Worm (Caenorhabditis elegans) whole organism, L1 larva: ENCODE data around the gene R53.8.

Experiments
- C04F5.9 ChIP-seq: sonication (generic microtip); optimal IDR thresholded peaks from 2 replicates; lab custom pipeline; 2016; ENCODE audit warnings: missing genetic modification characterization, missing compliant biosample characterization
- Y116A8C.19 ChIP-seq: sonication (generic microtip); optimal IDR thresholded peaks from 2 replicates; lab custom pipeline; 2016; ENCODE audit warnings: missing compliant biosample characterization, missing genetic modification characterization, borderline replicate concordance
- ama-1 ChIP-seq: fragments of 150-350 bp; optimal IDR thresholded peaks from 2 replicates; lab custom pipeline; 2014
- ceh-63 ChIP-seq: fragments of 200-800 bp; sonication (Bioruptor generic); optimal IDR thresholded peaks from 2 replicates; lab custom pipeline; 2018; ENCODE audit warnings: mild to moderate bottlenecking, missing genetic modification characterization, missing compliant biosample characterization
- ceh-82 ChIP-seq, 3 experiments: fragments of 150-350 bp in 1 of 3; sonication (generic microtip) in 2 of 3; optimal IDR thresholded peaks; 2 replicates each; lab custom pipeline; 2014 to 2017; ENCODE audit warnings: missing biosample characterization in 3 of 3, missing genetic modification characterization in 3 of 3
- ceh-88 ChIP-seq: fragments of 200-800 bp; sonication (Bioruptor generic); IDR thresholded peaks from 2 replicates; pipeline ENCODE4 v1.3.6; 2022; ENCODE audit warnings: missing genetic modification characterization, missing compliant biosample characterization
- ceh-90 ChIP-seq: sonication (generic microtip); optimal IDR thresholded peaks from 2 replicates; lab custom pipeline; 2016; ENCODE audit warnings: missing genetic modification characterization, missing compliant biosample characterization
- ces-1 ChIP-seq: fragments of 150-350 bp; optimal IDR thresholded peaks from 2 replicates; lab custom pipeline; 2014; ENCODE audit warnings: missing biosample characterization, missing genetic modification reagents, missing genetic modification characterization
- dsc-1 ChIP-seq: sonication (generic microtip); optimal IDR thresholded peaks from 2 replicates; lab custom pipeline; 2016; ENCODE audit warnings: mild to moderate bottlenecking, missing genetic modification characterization, missing compliant biosample characterization
- efl-3 ChIP-seq: fragments of 200-800 bp; sonication (Bioruptor generic); optimal IDR thresholded peaks from 2 replicates; lab custom pipeline; 2018; ENCODE audit warnings: mild to moderate bottlenecking, missing genetic modification characterization, missing compliant biosample characterization
- elt-3 ChIP-seq, 6 experiments: fragments of 150-350 bp in 1 of 6; sonication (generic microtip); optimal IDR thresholded peaks; 2 replicates each; lab custom pipeline; 2017 to 2018; ENCODE audit warnings: missing biosample characterization in 6 of 6, missing genetic modification characterization in 6 of 6, inconsistent platforms in 1 of 6
- ets-5 ChIP-seq: fragments of 200-800 bp; sonication (Bioruptor generic); IDR thresholded peaks from 2 replicates; pipeline ENCODE4 v1.3.6; 2022; ENCODE audit warnings: missing genetic modification characterization, missing compliant biosample characterization
- fkh-4 ChIP-seq: sonication (generic microtip); optimal IDR thresholded peaks from 2 replicates; lab custom pipeline; 2016; ENCODE audit warnings: missing compliant biosample characterization, missing genetic modification characterization, borderline replicate concordance
- fkh-8 ChIP-seq: sonication (generic microtip); optimal IDR thresholded peaks from 2 replicates; lab custom pipeline; 2016; ENCODE audit warnings: mild to moderate bottlenecking, missing genetic modification characterization, missing compliant biosample characterization
- hlh-17 ChIP-seq: fragments of 200-800 bp; sonication (Bioruptor generic); optimal IDR thresholded peaks from 2 replicates; lab custom pipeline; 2018; ENCODE audit warnings: missing genetic modification characterization, mild to moderate bottlenecking, missing compliant biosample characterization, moderate library complexity, borderline replicate concordance
- hlh-4 ChIP-seq: sonication (generic microtip); optimal IDR thresholded peaks from 2 replicates; lab custom pipeline; 2016; ENCODE audit warnings: mild to moderate bottlenecking, missing genetic modification characterization, missing compliant biosample characterization
- lin-13 ChIP-seq: fragments of 150-350 bp; optimal IDR thresholded peaks from 2 replicates; lab custom pipeline; 2014; ENCODE audit warnings: missing biosample characterization, missing genetic modification reagents, missing genetic modification characterization
- lin-14 ChIP-seq: fragments of 200-800 bp; sonication (Bioruptor generic); optimal IDR thresholded peaks from 2 replicates; lab custom pipeline; 2018; ENCODE audit warnings: mild to moderate bottlenecking, missing genetic modification characterization, moderate library complexity, missing compliant biosample characterization
- lin-35 ChIP-seq, 2 experiments: fragments of 150-350 bp; optimal IDR thresholded peaks; 2 replicates each; lab custom pipeline; 2014; ENCODE audit warnings: missing biosample characterization in 2 of 2, missing genetic modification characterization in 2 of 2, missing genetic modification reagents in 2 of 2
- lin-39 ChIP-seq: fragments of 150-350 bp; optimal IDR thresholded peaks from 2 replicates; lab custom pipeline; 2014; ENCODE audit warnings: missing biosample characterization, missing genetic modification reagents, missing genetic modification characterization
- lir-3 ChIP-seq: sonication (generic microtip); optimal IDR thresholded peaks from 2 replicates; lab custom pipeline; 2016; ENCODE audit warnings: mild to moderate bottlenecking, missing genetic modification characterization, moderate library complexity, missing compliant biosample characterization; ENCODE audit not compliant: poor library complexity
- mef-2 ChIP-seq: fragments of 150-350 bp; optimal IDR thresholded peaks from 2 replicates; lab custom pipeline; 2014; ENCODE audit warnings: missing biosample characterization, missing genetic modification characterization
- nhr-11 ChIP-seq: fragments of 150-350 bp; optimal IDR thresholded peaks from 2 replicates; lab custom pipeline; 2014; ENCODE audit warnings: missing biosample characterization, missing genetic modification characterization
- nhr-12 ChIP-seq: sonication (generic microtip); optimal IDR thresholded peaks from 2 replicates; lab custom pipeline; 2017; ENCODE audit warnings: missing biosample characterization, missing genetic modification characterization
- nhr-19 ChIP-seq: fragments of 200-800 bp; sonication (Bioruptor generic); conservative IDR thresholded peaks from 2 replicates; pipeline ENCODE4 v1.3.6; 2022; ENCODE audit warnings: missing genetic modification characterization, missing compliant biosample characterization
- nhr-20 ChIP-seq: sonication (generic microtip); optimal IDR thresholded peaks from 2 replicates; lab custom pipeline; 2016; ENCODE audit warnings: mild to moderate bottlenecking, missing genetic modification characterization, missing compliant biosample characterization
- nhr-237 ChIP-seq: fragments of 150-350 bp; optimal IDR thresholded peaks from 2 replicates; lab custom pipeline; 2014; ENCODE audit warnings: missing biosample characterization, missing genetic modification characterization
- nhr-71 ChIP-seq: sonication (generic microtip); optimal IDR thresholded peaks from 2 replicates; lab custom pipeline; 2016; ENCODE audit warnings: mild to moderate bottlenecking, missing genetic modification characterization, moderate library complexity, missing compliant biosample characterization
- nhr-76 ChIP-seq: sonication (generic microtip); optimal IDR thresholded peaks from 2 replicates; lab custom pipeline; 2017; ENCODE audit warnings: missing biosample characterization, missing genetic modification characterization
- nhr-90 ChIP-seq: sonication (generic microtip); optimal IDR thresholded peaks from 2 replicates; lab custom pipeline; 2016; ENCODE audit warnings: mild to moderate bottlenecking, missing genetic modification characterization, missing compliant biosample characterization; ENCODE audit not compliant: poor library complexity
- rnt-1 ChIP-seq: sonication (generic microtip); optimal IDR thresholded peaks from 2 replicates; lab custom pipeline; 2016; ENCODE audit warnings: mild to moderate bottlenecking, missing genetic modification characterization, moderate library complexity, missing compliant biosample characterization
- snpc-4 ChIP-seq: fragments of 150-350 bp; optimal IDR thresholded peaks from 2 replicates; lab custom pipeline; 2014; ENCODE audit warnings: missing biosample characterization, missing genetic modification characterization
- snu-23 ChIP-seq: sonication (generic microtip); optimal IDR thresholded peaks from 2 replicates; lab custom pipeline; 2016; ENCODE audit warnings: missing genetic modification characterization, missing compliant biosample characterization
- sptf-1 ChIP-seq: fragments of 150-350 bp; optimal IDR thresholded peaks from 2 replicates; lab custom pipeline; 2014; ENCODE audit warnings: missing biosample characterization, missing genetic modification characterization
- sup-37 ChIP-seq: fragments of 200-800 bp; sonication (Bioruptor generic); optimal IDR thresholded peaks from 2 replicates; lab custom pipeline; 2018; ENCODE audit warnings: mild to moderate bottlenecking, missing genetic modification characterization, missing compliant biosample characterization
- swsn-7 ChIP-seq: sonication (generic microtip); optimal IDR thresholded peaks from 2 replicates; lab custom pipeline; 2016; ENCODE audit warnings: missing genetic modification characterization, missing compliant biosample characterization
- unc-130 ChIP-seq: fragments of 150-350 bp; optimal IDR thresholded peaks from 2 replicates; lab custom pipeline; 2017; ENCODE audit warnings: missing biosample characterization, missing genetic modification characterization, inconsistent platforms
- xbp-1 ChIP-seq: sonication (generic microtip); optimal IDR thresholded peaks from 2 replicates; lab custom pipeline; 2016; ENCODE audit warnings: missing genetic modification characterization, missing compliant biosample characterization
- zag-1 ChIP-seq: fragments of 150-350 bp; optimal IDR thresholded peaks from 2 replicates; lab custom pipeline; 2014; ENCODE audit warnings: missing biosample characterization, missing genetic modification characterization
- zip-4 ChIP-seq: fragments of 200-800 bp; sonication (Bioruptor generic); optimal IDR thresholded peaks from 2 replicates; lab custom pipeline; 2018; ENCODE audit warnings: mild to moderate bottlenecking, missing genetic modification characterization, moderate library complexity, missing compliant biosample characterization
- ztf-11 ChIP-seq, 2 experiments: sonication (generic microtip); optimal IDR thresholded peaks; 2 replicates each; lab custom pipeline; 2016 to 2017; ENCODE audit warnings: missing genetic modification characterization in 2 of 2, missing biosample characterization in 1 of 2, missing compliant biosample characterization in 1 of 2
- ztf-4 ChIP-seq: fragments of 150-350 bp; optimal IDR thresholded peaks from 2 replicates; lab custom pipeline; 2014; ENCODE audit warnings: missing biosample characterization, missing genetic modification characterization

The R53.8 gene

ce11 chrII:9943837-9944236, 32.7 kb upstream of the R53.8 start, which contains the start of gene flad-1:
Gene flad-1 (plus strand): TSS chrII:9944137.
- TF ChIP-seq unc-130 (no peak), Y116A8C.19 (no peak), nhr-90 (tag; lab: Kevin White, UChicago) (no peak), C04F5.9 (no peak), ceh-82 (tag; optimal IDR thresholded peaks at IDR 0.05; lab: Kevin White, UChicago) (no peak), fkh-4 (tag; lab: Kevin White, UChicago) (no peak), swsn-7 (no peak), ama-1 (lab: Kevin White, UChicago) (no peak), ceh-90 (tag; lab: Kevin White, UChicago) (no peak), nhr-11 (tag; lab: Kevin White, UChicago) (no peak), lin-14 (GFP tag; lab: Kevin White, UChicago) (no peak), efl-3 (GFP tag; lab: Kevin White, UChicago) (no peak), nhr-19 (GFP tag; lab: Robert Waterston, UW) (no peak), ceh-88 (GFP tag; lab: Robert Waterston, UW) (no peak), nhr-12 (tag; lab: Kevin White, UChicago) (no peak), xbp-1 (tag; lab: Kevin White, UChicago) (no peak), sptf-1 (tag; lab: Kevin White, UChicago) (no peak), lir-3 (no peak), dsc-1 (no peak)

ce11 chrII:9948662-9949061, 27.8 kb upstream of the R53.8 start:
- TF ChIP-seq C04F5.9 = no peak
- no peak for TF ChIP-seq zip-4 (GFP tag; lab: Kevin White, UChicago)
- no peak for TF ChIP-seq xbp-1 (tag; lab: Kevin White, UChicago)
- no peak for TF ChIP-seq lin-39 (tag; lab: Kevin White, UChicago)
- no peak for TF ChIP-seq hlh-17 (GFP tag; lab: Kevin White, UChicago)
- TF ChIP-seq nhr-71 (tag; lab: Kevin White, UChicago) = no peak
- TF ChIP-seq unc-130 = no peak
- no peak for TF ChIP-seq mef-2 (tag; lab: Kevin White, UChicago)
- TF ChIP-seq zag-1 (tag; lab: Kevin White, UChicago) = no peak
- TF ChIP-seq sptf-1 (tag; lab: Kevin White, UChicago) = no peak
- no peak for TF ChIP-seq rnt-1
- TF ChIP-seq ztf-11 (tag; optimal IDR thresholded peaks at IDR 0.05; lab: Kevin White, UChicago) = no peak
- no peak for TF ChIP-seq elt-3 (tag; optimal IDR thresholded peaks at IDR 0.05; lab: Kevin White, UChicago)
- TF ChIP-seq ces-1 = no peak
- no peak for TF ChIP-seq ama-1 (lab: Kevin White, UChicago)
- TF ChIP-seq lin-35 (GFP tag; optimal IDR thresholded peaks at IDR 0.05; lab: Kevin White, UChicago) = no peak
- TF ChIP-seq lin-13 (GFP tag; lab: Kevin White, UChicago) = no peak
- no peak for TF ChIP-seq nhr-12 (tag; lab: Kevin White, UChicago)
- no peak for TF ChIP-seq ets-5 (GFP tag; lab: Robert Waterston, UW)
- no peak for TF ChIP-seq nhr-20 (tag; lab: Kevin White, UChicago)

- TF ChIP-seq sup-37 (GFP tag; lab: Kevin White, UChicago) = no peak
- TF ChIP-seq ztf-4 (tag; lab: Kevin White, UChicago) = no peak
- TF ChIP-seq snpc-4 (tag; lab: Kevin White, UChicago) = no peak
- TF ChIP-seq efl-3 (GFP tag; lab: Kevin White, UChicago) = no peak
- TF ChIP-seq nhr-71 (tag; lab: Kevin White, UChicago) = peak; percentile 17
- TF ChIP-seq snu-23 (GFP tag; lab: Kevin White, UChicago) = no peak
- TF ChIP-seq fkh-8 = peak; percentile 53
- no peak for TF ChIP-seq zip-4 (GFP tag; lab: Kevin White, UChicago)
- TF ChIP-seq hlh-4 (tag; lab: Kevin White, UChicago) = peak; percentile 62
- no peak for TF ChIP-seq nhr-76
- no peak for TF ChIP-seq ceh-63
- TF ChIP-seq nhr-237 = no peak
- no peak for TF ChIP-seq ama-1 (lab: Kevin White, UChicago)
- no peak for TF ChIP-seq ztf-11 (tag; optimal IDR thresholded peaks at IDR 0.05; lab: Kevin White, UChicago)
Observed at ce11 chrII:9951846-9952245, 24.7 kb upstream of the R53.8 start.
